Worm (Caenorhabditis elegans) whole organism, midembryonic: Measurements from ENCODE around the gene ttbk-3.

Source experiments
- T22C8.4 ChIP-seq: fragments of 200-800 bp; sonication (Bioruptor generic); IDR thresholded peaks from 2 replicates; pipeline ENCODE4 v1.3.6; 2022; ENCODE audit warnings: missing genetic modification characterization, missing compliant biosample characterization
- cog-1 ChIP-seq: sonication (generic microtip); optimal IDR thresholded peaks from 2 replicates; lab custom pipeline; 2016; ENCODE audit warnings: missing genetic modification characterization, missing compliant biosample characterization
- flt-1 ChIP-seq: fragments of 200-800 bp; sonication (Bioruptor generic); IDR thresholded peaks from 2 replicates; pipeline ENCODE4 v1.3.6; 2022; ENCODE audit warnings: missing genetic modification characterization, missing compliant biosample characterization
- klf-2 ChIP-seq: fragments of 200-800 bp; sonication (Bioruptor generic); conservative IDR thresholded peaks from 2 replicates; pipeline ENCODE4 v1.3.6; 2022; ENCODE audit warnings: missing genetic modification reagents, missing genetic modification characterization, missing compliant biosample characterization
- med-1 ChIP-seq: sonication (generic microtip); optimal IDR thresholded peaks from 2 replicates; lab custom pipeline; 2017; ENCODE audit warnings: missing genetic modification characterization, mild to moderate bottlenecking, missing compliant biosample characterization, antibody characterized with exemption, missing genetic modification reagents; ENCODE audit not compliant: insufficient read depth
- ref-1 ChIP-seq: fragments of 200-800 bp; sonication (Bioruptor generic); conservative IDR thresholded peaks from 2 replicates; pipeline ENCODE4 v1.3.6; 2022; ENCODE audit warnings: missing genetic modification reagents, missing genetic modification characterization, missing compliant biosample characterization
- tab-1 ChIP-seq: fragments of 200-800 bp; sonication (Bioruptor generic); IDR thresholded peaks from 2 replicates; pipeline ENCODE4 v1.3.6; 2022; ENCODE audit warnings: missing genetic modification characterization, missing compliant biosample characterization
- ztf-23 ChIP-seq: fragments of 200-800 bp; sonication (Bioruptor generic); IDR thresholded peaks from 2 replicates; pipeline ENCODE4 v1.3.6; 2022; ENCODE audit warnings: missing genetic modification reagents, missing genetic modification characterization, missing compliant biosample characterization
- ztf-29 ChIP-seq: fragments of 200-800 bp; sonication (Bioruptor generic); IDR thresholded peaks from 2 replicates; pipeline ENCODE4 v1.3.6; 2022; ENCODE audit warnings: missing genetic modification reagents, missing genetic modification characterization, missing compliant biosample characterization

The ttbk-3 gene

DNA sequence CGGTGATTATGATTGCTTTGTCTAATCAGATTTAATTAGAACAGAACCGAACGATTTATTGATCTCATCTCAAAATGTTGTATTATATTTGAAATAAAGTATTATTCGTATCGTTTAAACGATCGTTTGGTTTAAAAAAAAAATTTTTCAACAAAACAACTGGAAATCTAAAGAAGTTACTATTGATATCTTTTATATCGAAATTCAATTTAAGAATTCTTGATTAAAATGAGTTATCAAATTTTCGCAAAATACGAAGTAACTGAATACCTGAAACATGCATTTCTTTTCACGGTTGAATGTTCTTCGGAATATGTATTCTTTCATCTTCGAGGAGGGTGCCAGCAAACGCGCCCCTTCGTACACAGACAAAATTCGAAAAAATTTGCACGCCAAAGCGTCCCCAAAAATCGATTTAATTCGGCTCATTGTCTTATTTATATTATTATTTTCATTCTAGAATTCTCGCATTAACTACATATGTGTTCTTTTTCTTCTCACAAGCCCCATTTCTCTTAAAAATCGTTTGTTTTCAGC, 31.7 kb downstream of the ttbk-3 start, which contains the start of gene npp-1:
npp-1 (plus strand) TSS at position 537 of the 537 bp plus-strand sequence.
- no peak for TF ChIP-seq ztf-23 (GFP tag; lab: Robert Waterston, UW)
- no peak for TF ChIP-seq ref-1 (GFP tag; lab: Robert Waterston, UW)
- no peak for TF ChIP-seq klf-2

DNA sequence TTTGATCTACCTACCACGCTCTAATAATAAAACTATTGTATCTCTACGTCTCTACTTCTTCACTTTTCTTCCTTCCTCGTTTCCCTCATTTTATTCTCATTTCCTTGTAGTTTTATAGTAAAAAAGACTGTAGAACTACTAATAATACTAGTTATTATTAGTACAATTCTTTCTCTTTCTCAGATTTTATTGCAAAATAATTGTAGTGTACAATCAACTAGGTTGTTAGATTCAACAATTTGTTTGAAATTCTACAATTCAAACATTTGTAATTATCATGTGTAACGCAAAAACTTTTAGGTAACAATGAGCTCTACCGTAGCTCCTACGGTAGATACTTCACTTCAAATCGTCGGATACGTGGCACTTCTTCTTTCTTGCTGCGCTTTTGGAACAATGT, 34.0 kb downstream of the ttbk-3 start, which contains the start of gene K07F5.12:
K07F5.12 (plus strand) TSS at position 301 of the 400 bp plus-strand sequence.
- TF ChIP-seq ref-1 (GFP tag; lab: Robert Waterston, UW) (no peak), ztf-29 (GFP tag; lab: Robert Waterston, UW) (no peak), T22C8.4 (no peak), med-1 (GFP tag; lab: Kevin White, UChicago) (no peak), ztf-23 (GFP tag; lab: Robert Waterston, UW) (no peak), flt-1 (no peak), cog-1 (tag; lab: Kevin White, UChicago) (no peak), klf-2 (no peak), tab-1 (GFP tag; lab: Robert Waterston, UW) (no peak)

- TF ChIP-seq klf-2 (no peak), ztf-29 (GFP tag; lab: Robert Waterston, UW) (no peak), cog-1 (tag; lab: Kevin White, UChicago) (no peak), med-1 (GFP tag; lab: Kevin White, UChicago) (no peak), flt-1 (no peak), ref-1 (GFP tag; lab: Robert Waterston, UW) (no peak), ztf-23 (GFP tag; lab: Robert Waterston, UW) (no peak), tab-1 (GFP tag; lab: Robert Waterston, UW) (no peak), T22C8.4 (no peak)
Measured at ce11 chrIV:9854952-9855351, 34.8 kb downstream of the ttbk-3 start.

DNA sequence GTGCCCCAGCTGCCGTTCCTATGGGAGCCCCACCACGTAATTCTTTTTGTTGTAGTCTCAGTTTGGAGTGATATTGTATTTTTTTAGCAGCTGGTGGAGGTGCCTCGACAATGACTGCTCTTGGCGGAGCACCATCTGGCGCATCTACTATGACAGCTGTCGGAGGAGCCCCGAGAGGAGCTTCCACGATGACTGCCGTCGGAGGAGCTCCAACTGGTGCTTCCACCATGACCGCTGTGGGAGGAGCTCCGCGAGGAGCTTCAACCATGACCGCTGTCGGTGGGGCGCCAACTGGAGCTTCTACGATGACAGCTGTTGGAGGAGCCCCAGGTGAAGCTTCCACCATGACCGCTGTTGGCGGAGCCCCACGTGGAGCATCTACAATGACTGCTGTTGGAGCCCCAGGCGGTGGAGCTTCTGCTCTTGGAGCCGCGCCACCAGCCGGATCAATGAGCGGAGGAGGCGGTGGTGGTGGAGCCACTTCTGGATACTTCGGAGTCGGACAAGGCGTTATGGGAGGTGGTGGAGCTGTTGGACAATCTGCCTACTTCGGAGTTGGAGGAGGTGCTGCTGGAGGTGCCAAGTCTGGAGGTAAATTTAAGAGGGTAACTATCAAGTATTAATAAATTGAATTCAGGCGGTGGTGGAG, 36.8 kb downstream of the ttbk-3 start:
- no peak for TF ChIP-seq ztf-29 (GFP tag; lab: Robert Waterston, UW)
- no peak for TF ChIP-seq ref-1 (GFP tag; lab: Robert Waterston, UW)
- no peak for TF ChIP-seq med-1 (GFP tag; lab: Kevin White, UChicago)
- no peak for TF ChIP-seq klf-2
- TF ChIP-seq flt-1 = no peak
- no peak for TF ChIP-seq T22C8.4
- no peak for TF ChIP-seq ztf-23 (GFP tag; lab: Robert Waterston, UW)
- no peak for TF ChIP-seq tab-1 (GFP tag; lab: Robert Waterston, UW)
- TF ChIP-seq cog-1 (tag; lab: Kevin White, UChicago) = no peak

- TF ChIP-seq cog-1 (tag; lab: Kevin White, UChicago) (no peak), T22C8.4 (no peak), klf-2 (no peak)
Measured at ce11 chrIV:9852250-9852649, 37.5 kb downstream of the ttbk-3 start, which contains the start of gene ssq-1. ssq-1 (plus strand) TSS chrIV:9852550.

ce11 chrIV:9850931-9851330, 38.8 kb downstream of the ttbk-3 start, which contains the start of gene ssp-10:
ssp-10 (minus strand) TSS chrIV:9851031.
- TF ChIP-seq med-1 (GFP tag; lab: Kevin White, UChicago) (no peak), ztf-23 (GFP tag; lab: Robert Waterston, UW) (no peak), T22C8.4 (no peak), klf-2 (no peak), cog-1 (tag; lab: Kevin White, UChicago) (no peak), ztf-29 (GFP tag; lab: Robert Waterston, UW) (no peak), flt-1 (no peak), ref-1 (GFP tag; lab: Robert Waterston, UW) (no peak), tab-1 (GFP tag; lab: Robert Waterston, UW) (no peak)

DNA sequence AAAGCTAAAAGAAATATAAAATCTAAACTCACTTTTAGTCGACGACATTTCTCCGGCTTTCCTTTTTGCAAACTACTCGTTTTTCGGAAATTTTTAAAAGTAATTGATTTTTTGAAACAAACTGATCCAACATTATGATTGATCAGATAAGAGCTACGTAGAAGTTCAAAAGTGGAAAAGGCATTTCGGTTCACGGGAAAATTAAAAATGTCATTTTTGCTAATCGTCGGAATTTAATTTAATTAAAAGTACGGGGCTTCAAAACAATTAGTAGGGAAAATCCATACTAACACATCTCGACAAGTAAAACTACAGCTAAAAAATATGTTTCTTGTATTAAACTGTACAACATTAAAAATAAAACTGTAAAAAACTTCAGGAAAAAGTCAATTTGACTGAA, 40.1 kb downstream of the ttbk-3 start, which contains the start of gene K07F5.8:
K07F5.8 (minus strand) TSS at position 101 of the 400 bp plus-strand sequence.
- TF ChIP-seq cog-1 (tag; lab: Kevin White, UChicago) = no peak
- TF ChIP-seq T22C8.4 = no peak
- TF ChIP-seq ztf-29 (GFP tag; lab: Robert Waterston, UW) = no peak
- TF ChIP-seq ref-1 (GFP tag; lab: Robert Waterston, UW) = no peak
- no peak for TF ChIP-seq klf-2
- no peak for TF ChIP-seq med-1 (GFP tag; lab: Kevin White, UChicago)
- no peak for TF ChIP-seq tab-1 (GFP tag; lab: Robert Waterston, UW)
- no peak for TF ChIP-seq flt-1
- TF ChIP-seq ztf-23 (GFP tag; lab: Robert Waterston, UW) = no peak

- TF ChIP-seq T22C8.4 (no peak), tab-1 (GFP tag; lab: Robert Waterston, UW) (no peak), flt-1 (no peak), cog-1 (tag; lab: Kevin White, UChicago) (no peak), ref-1 (GFP tag; lab: Robert Waterston, UW) (no peak), med-1 (GFP tag; lab: Kevin White, UChicago) (no peak)
Measured at ce11 chrIV:9848075-9848474, 41.7 kb downstream of the ttbk-3 start, which contains the start of gene K07F5.7. K07F5.7 (minus strand) TSS chrIV:9848175.

ce11 chrIV:9846574-9846973, 43.2 kb downstream of the ttbk-3 start, which contains the start of gene K07F5.6:
K07F5.6 (minus strand) TSS chrIV:9846674.
- TF ChIP-seq klf-2 (no peak), flt-1 (no peak), med-1 (GFP tag; lab: Kevin White, UChicago) (no peak), tab-1 (GFP tag; lab: Robert Waterston, UW) (no peak), ztf-29 (GFP tag; lab: Robert Waterston, UW) (no peak), T22C8.4 (no peak), ztf-23 (GFP tag; lab: Robert Waterston, UW) (no peak), ref-1 (GFP tag; lab: Robert Waterston, UW) (no peak), cog-1 (tag; lab: Kevin White, UChicago) (no peak)
